Worm (Caenorhabditis elegans): ENCODE measurements around the gene Y73F8A.27.
"Not testable (repeated sequence)": the region's sequence is repeated elsewhere in the genome, so short reads cannot be mapped to it uniquely, and the experiment has no call there.

The Y73F8A.27 gene

ce11 chrIV:15476369-15476768, 3.8 kb downstream of the Y73F8A.27 start (continued):
- peak; percentile 62; the same call in 1 of the 2 replicates for TF ChIP-seq mdt-29 (GFP tag; IDR thresholded peaks at IDR 0.05)
- TF ChIP-seq Y48G9A.11 (GFP tag; IDR thresholded peaks at IDR 0.05): no peak
- peak; percentile 53 for TF ChIP-seq dve-1 (tag; optimal IDR thresholded peaks at IDR 0.05; ENCODE audit: insufficient read depth)
- TF ChIP-seq set-16 (GFP tag; IDR thresholded peaks at IDR 0.05): peak; percentile 25
- TF ChIP-seq daf-8 (GFP tag; IDR thresholded peaks at IDR 0.05): no peak
- TF ChIP-seq nhr-42 (GFP tag; IDR thresholded peaks at IDR 0.05): no peak
- TF ChIP-seq hlh-11 (tag; optimal IDR thresholded peaks at IDR 0.05): no peak
- TF ChIP-seq zfp-2 (tag; optimal IDR thresholded peaks at IDR 0.05): no peak
- TF ChIP-seq F49E8.2 (tag; optimal IDR thresholded peaks at IDR 0.05; ENCODE audit: borderline replicate concordance): peak; percentile 1
- TF ChIP-seq lin-13 (GFP tag; optimal IDR thresholded peaks at IDR 0.05): peak; percentile 33
- peak; percentile 84 for TF ChIP-seq lin-38 (GFP tag; IDR thresholded peaks at IDR 0.05)
- TF ChIP-seq F37D6.2 (tag; optimal IDR thresholded peaks at IDR 0.05): peak; percentile 13
- TF ChIP-seq unc-130 (GFP tag; optimal IDR thresholded peaks at IDR 0.05): peak; percentile 34
- no peak for TF ChIP-seq F10B5.3 (tag; optimal IDR thresholded peaks at IDR 0.05)
- TF ChIP-seq madf-9 (GFP tag; conservative IDR thresholded peaks at IDR 0.05): no peak
- TF ChIP-seq dmd-8 (GFP tag; IDR thresholded peaks at IDR 0.05): no peak
- no peak for TF ChIP-seq madf-5 (GFP tag; IDR thresholded peaks at IDR 0.05)

DNA sequence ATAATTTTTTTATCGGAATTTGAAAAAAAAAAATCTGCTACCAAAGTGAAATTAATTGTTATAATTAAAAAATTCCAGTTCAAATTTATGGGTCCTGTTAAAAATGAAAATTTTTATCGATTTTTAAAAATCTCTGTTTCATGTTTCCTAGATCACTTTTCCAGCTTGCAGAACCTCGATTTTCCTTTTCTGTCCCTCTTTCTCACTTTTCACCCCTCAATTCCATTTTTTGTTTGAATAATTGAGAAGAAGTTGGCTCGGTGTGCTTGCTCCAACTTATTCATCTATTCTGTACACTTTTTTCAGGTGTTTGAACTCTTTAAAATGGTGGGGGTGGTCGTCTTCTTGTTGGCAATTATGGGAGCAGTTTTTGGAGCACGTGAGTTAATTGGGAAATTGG, 24.7 kb downstream of the Y73F8A.27 start, which contains the start of gene acr-24:
TSS of gene acr-24 (plus strand) at position 301 of the 400 bp plus-strand sequence.
- no peak for TF ChIP-seq snpc-4 (tag; optimal IDR thresholded peaks at IDR 0.05)
- TF ChIP-seq daf-16 (GFP tag; optimal IDR thresholded peaks at IDR 0.05): no peak
- no peak for TF ChIP-seq daf-16 (tag; optimal IDR thresholded peaks at IDR 0.05)
- no peak for TF ChIP-seq hif-1 (tag; optimal IDR thresholded peaks at IDR 0.05)
- no peak for TF ChIP-seq tra-1 (GFP tag; IDR thresholded peaks at IDR 0.05)
- no peak for TF ChIP-seq jun-1 (tag; optimal IDR thresholded peaks at IDR 0.05)
- TF ChIP-seq mdl-1 (tag; optimal IDR thresholded peaks at IDR 0.05): no peak
- no peak for TF ChIP-seq dmd-6 (GFP tag; IDR thresholded peaks at IDR 0.05)
- TF ChIP-seq lir-3 (tag; optimal IDR thresholded peaks at IDR 0.05): no peak
- no peak for TF ChIP-seq spr-3 (GFP tag; optimal IDR thresholded peaks at IDR 0.05)
- no peak for TF ChIP-seq pha-4 (GFP tag; IDR thresholded peaks at IDR 0.05)
- no peak for TF ChIP-seq pha-4 (tag; optimal IDR thresholded peaks at IDR 0.05)
- TF ChIP-seq nhr-111 (GFP tag; optimal IDR thresholded peaks at IDR 0.05): no peak
- TF ChIP-seq ceh-28 (tag; optimal IDR thresholded peaks at IDR 0.05): no peak
- TF ChIP-seq T26A8.4 (GFP tag; IDR thresholded peaks at IDR 0.05): no peak
- TF ChIP-seq nhr-237 (tag; optimal IDR thresholded peaks at IDR 0.05): no peak
- no peak for TF ChIP-seq aly-2 (tag; optimal IDR thresholded peaks at IDR 0.05)
- no peak for TF ChIP-seq zag-1 (tag; optimal IDR thresholded peaks at IDR 0.05)

ce11 chrIV:15521342-15521741, 48.7 kb downstream of the Y73F8A.27 start, which contains the start of gene Y73F8A.32:
Y73F8A.32 (minus strand) TSS chrIV:15521442.
- TF ChIP-seq snpc-4 (tag; optimal IDR thresholded peaks at IDR 0.05); ceh-28 (tag; optimal IDR thresholded peaks at IDR 0.05); ctbp-1 (GFP tag; IDR thresholded peaks at IDR 0.05): not testable (repeated sequence)

Measured in whole organism, L4 larva.